Worm (Caenorhabditis elegans) whole organism, early embryonic: ENCODE results near the gene F16B12.7.

Source experiments
- B0310.2 ChIP-seq: sonication (generic microtip); optimal IDR thresholded peaks from 2 replicates; lab custom pipeline; 2016; ENCODE audit warnings: mild to moderate bottlenecking, missing genetic modification characterization, missing compliant biosample characterization
- F13C5.2 ChIP-seq: sonication (generic microtip); optimal IDR thresholded peaks from 2 replicates; lab custom pipeline; 2017; ENCODE audit warnings: mild to moderate bottlenecking, missing genetic modification characterization, inconsistent platforms, missing compliant biosample characterization
- aly-1 ChIP-seq: sonication (generic microtip); optimal IDR thresholded peaks from 2 replicates; lab custom pipeline; 2016; ENCODE audit warnings: missing genetic modification characterization, missing compliant biosample characterization
- ama-1 ChIP-seq: fragments of 150-350 bp; optimal IDR thresholded peaks from 2 replicates; lab custom pipeline; 2014
- ceh-13 ChIP-seq: fragments of 200-800 bp; sonication (Bioruptor generic); optimal IDR thresholded peaks from 2 replicates; lab custom pipeline; 2018; ENCODE audit warnings: mild to moderate bottlenecking, missing genetic modification characterization, missing compliant biosample characterization
- ceh-36 ChIP-seq: sonication (generic microtip); optimal IDR thresholded peaks from 2 replicates; lab custom pipeline; 2016; ENCODE audit warnings: missing genetic modification characterization, inconsistent platforms, missing compliant biosample characterization
- ets-7 ChIP-seq: sonication (generic microtip); optimal IDR thresholded peaks from 2 replicates; lab custom pipeline; 2016; ENCODE audit warnings: missing genotype, missing genetic modification characterization, missing compliant biosample characterization
- flt-1 ChIP-seq: fragments of 200-800 bp; sonication (Bioruptor generic); IDR thresholded peaks from 2 replicates; pipeline ENCODE4 v1.3.6; 2022; ENCODE audit warnings: missing genetic modification characterization, missing compliant biosample characterization
- hmbx-1 ChIP-seq: sonication (generic microtip); optimal IDR thresholded peaks from 2 replicates; lab custom pipeline; 2016; ENCODE audit warnings: mild to moderate bottlenecking, missing genetic modification characterization, missing compliant biosample characterization
- hmg-4 ChIP-seq: fragments of 200-800 bp; sonication (Bioruptor generic); optimal IDR thresholded peaks from 2 replicates; lab custom pipeline; 2018; ENCODE audit warnings: mild to moderate bottlenecking, missing genetic modification characterization, missing compliant biosample characterization
- hnd-1 ChIP-seq: sonication (generic microtip); optimal IDR thresholded peaks from 2 replicates; lab custom pipeline; 2016; ENCODE audit warnings: missing genetic modification characterization, missing compliant biosample characterization
- pes-1 ChIP-seq: fragments of 200-800 bp; sonication (Bioruptor generic); IDR thresholded peaks from 2 replicates; pipeline ENCODE4 v1.3.6; 2022; ENCODE audit warnings: missing genetic modification reagents, missing genetic modification characterization, missing compliant biosample characterization
- scrt-1 ChIP-seq: fragments of 200-800 bp; sonication (Bioruptor generic); IDR thresholded peaks from 2 replicates; pipeline ENCODE4 v1.3.6; 2022; ENCODE audit warnings: missing genetic modification characterization, missing compliant biosample characterization
- sea-1 ChIP-seq: fragments of 200-800 bp; sonication (Bioruptor generic); conservative IDR thresholded peaks from 2 replicates; pipeline ENCODE4 v1.3.6; 2022; ENCODE audit warnings: missing genetic modification characterization, missing compliant biosample characterization
- tbx-11 ChIP-seq: fragments of 200-800 bp; sonication (Bioruptor generic); IDR thresholded peaks from 2 replicates; pipeline ENCODE4 v1.3.6; 2022; ENCODE audit warnings: missing genetic modification characterization, missing compliant biosample characterization
- tbx-37 ChIP-seq: fragments of 200-800 bp; sonication (Bioruptor generic); conservative IDR thresholded peaks from 2 replicates; pipeline ENCODE4 v1.3.6; 2022; ENCODE audit warnings: missing genetic modification reagents, missing genetic modification characterization, missing compliant biosample characterization
- tra-4 ChIP-seq: sonication (generic microtip); optimal IDR thresholded peaks from 2 replicates; lab custom pipeline; 2017; ENCODE audit warnings: missing genetic modification characterization, missing compliant biosample characterization

Gene F16B12.7

DNA sequence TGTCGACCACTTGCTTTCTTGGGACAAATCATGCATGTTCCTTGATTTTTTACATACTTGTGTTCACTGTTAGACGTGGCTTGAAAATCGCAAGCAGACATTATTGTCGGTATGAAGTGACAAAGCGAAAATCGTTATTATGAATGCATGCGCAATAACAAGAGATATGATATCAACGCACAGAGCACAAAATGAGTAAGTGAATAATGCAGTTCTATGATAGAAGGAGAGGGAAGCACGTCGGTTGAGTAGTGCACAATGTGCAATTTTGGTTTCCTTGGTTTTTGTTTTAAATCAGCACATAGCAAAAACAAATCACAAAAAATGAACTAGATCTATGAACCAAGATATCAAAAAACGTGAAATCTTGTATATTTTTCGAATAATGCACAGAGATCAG is 5.0 kb downstream of the F16B12.7 start, which contains the start of gene nhr-281:
Gene nhr-281 (minus strand): TSS at position 101 of the 400 bp plus-strand sequence.
- TF ChIP-seq flt-1 (GFP tag; lab: Robert Waterston, UW) (no peak), hnd-1 (tag; lab: Kevin White, UChicago) (no peak), tbx-37 (GFP tag; lab: Robert Waterston, UW) (no peak), hmbx-1 (tag; lab: Kevin White, UChicago) (no peak), aly-1 (tag; lab: Kevin White, UChicago) (no peak), tra-4 (no peak), F13C5.2 (tag; lab: Kevin White, UChicago) (no peak), hmg-4 (no peak), ets-7 (tag; lab: Kevin White, UChicago) (no peak), ceh-36 (tag; lab: Kevin White, UChicago) (no peak), tbx-11 (no peak), sea-1 (GFP tag; lab: Robert Waterston, UW) (no peak), ceh-13 (GFP tag; lab: Kevin White, UChicago) (no peak), scrt-1 (GFP tag; lab: Robert Waterston, UW) (no peak), B0310.2 (tag; lab: Kevin White, UChicago) (no peak), ama-1 (lab: Kevin White, UChicago) (no peak), pes-1 (GFP tag; lab: Robert Waterston, UW) (no peak)

DNA sequence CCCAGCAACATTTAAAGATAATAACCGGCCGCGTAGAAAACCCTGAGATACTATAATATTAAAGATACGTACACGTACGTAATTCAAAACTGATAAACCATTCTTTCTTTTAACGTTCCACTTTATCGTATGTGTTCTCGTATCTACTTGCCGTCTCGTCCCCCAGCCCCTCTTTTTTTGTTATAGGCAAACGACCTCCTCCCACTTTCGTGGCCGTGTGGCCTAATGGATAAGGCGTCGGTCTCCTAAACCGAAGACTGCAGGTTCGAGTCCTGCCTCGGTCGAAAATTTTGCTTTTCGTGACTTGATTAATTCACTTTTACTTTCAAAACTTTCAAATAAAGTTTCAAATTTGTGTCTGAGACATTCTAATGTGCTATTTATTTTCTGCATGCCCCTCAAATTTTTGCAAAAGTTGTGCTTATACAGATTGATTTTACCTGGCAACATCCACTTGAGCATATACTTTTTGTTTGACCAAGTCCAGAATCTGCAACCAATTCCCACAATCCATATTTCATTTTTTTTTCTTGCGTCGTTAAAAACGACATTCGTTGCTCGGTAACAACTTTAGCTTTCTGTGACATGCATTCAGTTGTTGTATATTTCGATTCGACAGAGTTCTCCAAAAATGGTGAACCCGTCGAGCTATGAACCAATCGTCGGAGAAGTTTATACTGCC is 7.3 kb downstream of the F16B12.7 start, which contains the start of gene F28H6.7:
Gene F28H6.7 (plus strand): TSS at position 632 of the 682 bp plus-strand sequence.
- peak; percentile 96 for TF ChIP-seq hmg-4
- TF ChIP-seq scrt-1 (GFP tag; lab: Robert Waterston, UW) = peak; percentile 97
- TF ChIP-seq F13C5.2 (tag; lab: Kevin White, UChicago) = peak; percentile 95
- TF ChIP-seq ama-1 (lab: Kevin White, UChicago) = no peak
- TF ChIP-seq ceh-36 (tag; lab: Kevin White, UChicago) = peak; percentile 95
- peak; percentile 95 for TF ChIP-seq ceh-13 (GFP tag; lab: Kevin White, UChicago)
- TF ChIP-seq aly-1 (tag; lab: Kevin White, UChicago) = peak; percentile 93
- TF ChIP-seq B0310.2 (tag; lab: Kevin White, UChicago) = peak; percentile 93
- TF ChIP-seq hmbx-1 (tag; lab: Kevin White, UChicago) = peak; percentile 85
- TF ChIP-seq hnd-1 (tag; lab: Kevin White, UChicago) = peak; percentile 90
- peak; percentile 98 for TF ChIP-seq tbx-37 (GFP tag; lab: Robert Waterston, UW)
- peak; percentile 90 for TF ChIP-seq ets-7 (tag; lab: Kevin White, UChicago)
- peak; percentile 97 for TF ChIP-seq flt-1 (GFP tag; lab: Robert Waterston, UW)
- TF ChIP-seq tbx-11 = peak; percentile 96
- TF ChIP-seq pes-1 (GFP tag; lab: Robert Waterston, UW) = peak; percentile 98
- TF ChIP-seq tra-4 = peak; percentile 87
- peak; percentile 95 for TF ChIP-seq sea-1 (GFP tag; lab: Robert Waterston, UW)

DNA sequence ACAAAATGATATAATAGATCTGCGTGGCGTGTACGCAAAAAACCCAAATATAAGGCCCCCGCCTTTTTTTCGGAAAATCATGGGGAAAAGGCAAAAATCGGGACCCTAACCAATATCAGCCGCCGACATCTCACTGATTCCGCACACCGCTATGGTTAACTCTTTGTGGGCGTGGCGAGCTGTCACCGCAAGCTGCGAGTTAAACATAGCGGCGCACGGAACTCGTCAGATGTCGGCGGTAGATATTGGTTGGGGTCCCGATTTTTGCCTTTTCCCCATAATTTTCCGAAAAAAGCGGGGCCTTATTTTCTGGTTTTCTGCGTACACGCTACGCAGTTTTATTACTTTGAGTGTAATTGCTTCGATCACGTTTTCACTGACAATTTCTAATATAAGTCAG is 10.4 kb downstream of the F16B12.7 start:
- TF ChIP-seq ceh-13 (GFP tag; lab: Kevin White, UChicago) (no peak), tbx-37 (GFP tag; lab: Robert Waterston, UW) (no peak), flt-1 (GFP tag; lab: Robert Waterston, UW) (no peak), tra-4 (no peak), hmg-4 (no peak), aly-1 (tag; lab: Kevin White, UChicago) (no peak), ama-1 (lab: Kevin White, UChicago) (no peak), scrt-1 (GFP tag; lab: Robert Waterston, UW) (no peak)

DNA sequence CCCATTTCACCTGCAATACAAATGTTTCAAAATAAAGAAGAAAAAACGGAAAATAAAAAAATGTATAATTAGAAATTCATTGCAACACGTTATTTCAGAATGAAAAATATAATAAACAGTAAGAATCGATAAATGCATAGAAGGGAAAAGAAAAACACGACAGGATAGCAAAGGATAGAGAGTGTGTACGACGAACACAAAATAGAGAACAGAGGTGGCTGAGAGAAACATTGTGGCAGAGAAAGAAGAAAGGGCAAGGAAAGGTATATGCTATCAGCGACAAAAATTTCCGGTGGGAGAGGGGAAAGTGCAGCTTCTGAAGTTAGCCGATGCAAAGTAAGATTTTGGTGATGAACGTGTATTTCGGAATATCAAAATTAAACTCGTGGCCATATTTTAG is 17.5 kb downstream of the F16B12.7 start, which contains the start of gene F28H6.6:
Gene F28H6.6 (minus strand): TSS at position 10 of the 400 bp plus-strand sequence.
- TF ChIP-seq sea-1 (GFP tag; lab: Robert Waterston, UW) = no peak
- no peak for TF ChIP-seq hmg-4
- no peak for TF ChIP-seq ets-7 (tag; lab: Kevin White, UChicago)
- no peak for TF ChIP-seq ceh-13 (GFP tag; lab: Kevin White, UChicago)
- no peak for TF ChIP-seq flt-1 (GFP tag; lab: Robert Waterston, UW)
- no peak for TF ChIP-seq hnd-1 (tag; lab: Kevin White, UChicago)
- no peak for TF ChIP-seq tbx-11
- no peak for TF ChIP-seq tbx-37 (GFP tag; lab: Robert Waterston, UW)
- no peak for TF ChIP-seq aly-1 (tag; lab: Kevin White, UChicago)
- no peak for TF ChIP-seq pes-1 (GFP tag; lab: Robert Waterston, UW)
- TF ChIP-seq F13C5.2 (tag; lab: Kevin White, UChicago) = no peak
- TF ChIP-seq B0310.2 (tag; lab: Kevin White, UChicago) = no peak
- no peak for TF ChIP-seq tra-4
- TF ChIP-seq hmbx-1 (tag; lab: Kevin White, UChicago) = no peak
- no peak for TF ChIP-seq scrt-1 (GFP tag; lab: Robert Waterston, UW)
- TF ChIP-seq ceh-36 (tag; lab: Kevin White, UChicago) = no peak

DNA sequence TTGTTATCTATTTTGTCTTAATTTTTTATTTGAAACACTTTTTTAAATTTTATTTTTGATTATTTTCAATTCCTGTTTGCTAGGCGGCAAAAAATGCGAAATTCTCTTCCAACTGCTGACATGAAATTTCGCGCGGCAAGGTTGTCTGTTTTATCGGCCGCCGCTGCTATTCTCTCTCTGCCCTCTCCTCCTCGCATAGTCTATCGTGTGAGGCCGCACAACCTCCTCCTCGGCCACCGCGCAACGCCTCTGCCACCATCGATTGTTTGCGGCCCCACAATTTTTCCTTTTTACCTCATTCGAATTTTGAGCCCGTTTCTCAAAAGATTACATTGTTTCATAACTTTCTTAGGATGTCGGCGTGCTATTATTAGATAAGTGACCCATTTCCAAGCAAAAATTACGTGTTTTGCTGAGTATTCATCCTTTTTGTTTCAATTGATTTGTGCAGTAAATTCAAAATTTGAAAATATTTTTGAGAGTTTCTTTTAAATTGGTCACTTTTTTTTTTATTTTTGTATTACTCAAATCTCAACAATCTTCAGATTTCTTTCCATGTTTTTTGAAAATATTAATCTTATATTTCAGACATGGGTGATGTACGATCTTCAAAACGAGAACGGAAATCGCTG is 19.1 kb downstream of the F16B12.7 start, which contains the start of gene F28H6.4:
Gene F28H6.4 (plus strand): TSS at position 582 of the 632 bp plus-strand sequence.
- TF ChIP-seq hmg-4 (peak; percentile 62), F13C5.2 (tag; lab: Kevin White, UChicago) (peak; percentile 30), tbx-11 (no peak)

ce11 chrX:14131476-14131875 is 23.1 kb downstream of the F16B12.7 start:
- TF ChIP-seq tbx-37 (GFP tag; lab: Robert Waterston, UW) (no peak), tra-4 (no peak), sea-1 (GFP tag; lab: Robert Waterston, UW) (no peak), hmg-4 (no peak), F13C5.2 (tag; lab: Kevin White, UChicago) (no peak), hnd-1 (tag; lab: Kevin White, UChicago) (no peak), flt-1 (GFP tag; lab: Robert Waterston, UW) (no peak), ceh-13 (GFP tag; lab: Kevin White, UChicago) (no peak), aly-1 (tag; lab: Kevin White, UChicago) (no peak), ets-7 (tag; lab: Kevin White, UChicago) (no peak), B0310.2 (tag; lab: Kevin White, UChicago) (no peak), hmbx-1 (tag; lab: Kevin White, UChicago) (no peak), pes-1 (GFP tag; lab: Robert Waterston, UW) (no peak), ama-1 (lab: Kevin White, UChicago) (no peak), ceh-36 (tag; lab: Kevin White, UChicago) (no peak), scrt-1 (GFP tag; lab: Robert Waterston, UW) (no peak)
